Fruit fly (Drosophila melanogaster) whole organism: ENCODE measurements around the gene CG34126.

ENCODE experiments used
- EcR ChIP-seq, 2 experiments: fragments of >200 bp; optimal IDR thresholded peaks; 2 replicates each; lab custom pipeline; 2017; ENCODE audit warnings: missing biosample characterization in 2 of 2, missing genetic modification characterization in 2 of 2, missing genetic modification reagents in 2 of 2
- psq ChIP-seq: fragments of >200 bp; optimal IDR thresholded peaks from 2 replicates; lab custom pipeline; 2017
- usp ChIP-seq: fragments of >200 bp; optimal IDR thresholded peaks from 2 replicates; lab custom pipeline; 2017; ENCODE audit warnings: missing biosample characterization, missing genetic modification characterization, mixed read lengths

DNA sequence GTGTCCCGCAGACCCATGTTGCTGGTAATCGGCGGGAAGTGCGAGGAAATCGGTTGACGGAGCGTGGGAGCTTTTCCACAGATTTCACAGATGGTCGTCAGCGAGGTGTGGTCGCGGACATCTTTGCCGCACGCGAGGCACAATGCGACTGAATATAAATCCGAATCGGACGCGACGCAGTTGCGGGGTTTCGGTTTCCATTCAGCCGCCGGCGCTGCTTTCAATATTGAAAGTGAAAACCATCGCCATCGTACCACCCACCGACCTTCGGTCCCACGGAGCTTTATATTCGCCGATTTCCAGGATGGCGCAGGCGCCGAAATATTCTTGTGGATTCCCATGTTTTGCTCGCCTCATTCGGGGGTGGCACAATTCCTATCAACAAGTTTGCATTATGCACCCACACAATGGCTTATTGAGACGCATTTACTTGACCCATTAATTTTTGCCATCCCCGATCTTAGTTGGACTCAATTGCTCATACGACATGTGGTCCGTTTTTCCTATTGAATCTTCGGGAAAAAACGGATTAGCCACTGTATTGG lies 45.0 kb upstream of the CG34126 start, which contains the start of gene hoe2:
- TF ChIP-seq psq (no peak), EcR (GFP tag; optimal IDR thresholded peaks at IDR 0.05; lab: Kevin White, UChicago) (no peak), usp (no peak)
